Worm (Caenorhabditis elegans) whole organism, L2 larva: Measurements from ENCODE around the gene K10B4.1.
A peak's percentile ranks its signal among the peaks of the same experiment; 100 is the strongest.

Experiments
- C34F6.9 ChIP-seq: fragments of 150-350 bp; optimal IDR thresholded peaks from 2 replicates; lab custom pipeline; 2014; ENCODE audit warnings: missing biosample characterization, missing genetic modification characterization
- F13H6.1 ChIP-seq: sonication (generic microtip); optimal IDR thresholded peaks from 2 replicates; lab custom pipeline; 2016; ENCODE audit warnings: missing genetic modification characterization, missing compliant biosample characterization
- R02D3.7 ChIP-seq: fragments of 150-350 bp; optimal IDR thresholded peaks from 2 replicates; lab custom pipeline; 2014; ENCODE audit warnings: missing biosample characterization, missing genetic modification characterization
- Y55F3AM.14 ChIP-seq: fragments of 200-800 bp; sonication (Bioruptor generic); optimal IDR thresholded peaks from 2 replicates; lab custom pipeline; 2018; ENCODE audit warnings: mild to moderate bottlenecking, missing genetic modification characterization, missing compliant biosample characterization
- ZK546.5 ChIP-seq: sonication (generic microtip); optimal IDR thresholded peaks from 2 replicates; lab custom pipeline; 2017; ENCODE audit warnings: missing biosample characterization, missing genetic modification characterization
- alr-1 ChIP-seq: fragments of 150-350 bp; optimal IDR thresholded peaks from 2 replicates; lab custom pipeline; 2014; ENCODE audit warnings: missing biosample characterization, missing genetic modification characterization
- aly-2 ChIP-seq: fragments of 150-350 bp; optimal IDR thresholded peaks from 2 replicates; lab custom pipeline; 2014; ENCODE audit warnings: missing biosample characterization, missing genetic modification characterization
- ama-1 ChIP-seq: fragments of 150-350 bp; optimal IDR thresholded peaks from 2 replicates; lab custom pipeline; 2018; ENCODE audit warnings: inconsistent platforms
- blmp-1 ChIP-seq: sonication (generic microtip); optimal IDR thresholded peaks from 2 replicates; lab custom pipeline; 2017; ENCODE audit warnings: missing genetic modification characterization, mild to moderate bottlenecking, missing compliant biosample characterization, antibody characterized with exemption, moderate library complexity; ENCODE audit not compliant: insufficient read depth
- ceh-16 ChIP-seq: fragments of 150-350 bp; optimal IDR thresholded peaks from 2 replicates; lab custom pipeline; 2014; ENCODE audit warnings: missing biosample characterization, missing genetic modification characterization
- ceh-82 ChIP-seq: fragments of 150-350 bp; optimal IDR thresholded peaks from 2 replicates; lab custom pipeline; 2014; ENCODE audit warnings: missing biosample characterization, missing genetic modification characterization
- crh-2 ChIP-seq: sonication (generic microtip); optimal IDR thresholded peaks from 2 replicates; lab custom pipeline; 2017; ENCODE audit warnings: missing biosample characterization, missing genetic modification characterization
- dmd-4 ChIP-seq: sonication (generic microtip); optimal IDR thresholded peaks from 2 replicates; lab custom pipeline; 2017; ENCODE audit warnings: missing biosample characterization, missing genetic modification characterization
- elt-1 ChIP-seq: fragments of 150-350 bp; optimal IDR thresholded peaks from 2 replicates; lab custom pipeline; 2014; ENCODE audit warnings: missing biosample characterization, missing genetic modification characterization
- elt-3 ChIP-seq: sonication (generic microtip); optimal IDR thresholded peaks from 2 replicates; lab custom pipeline; 2017; ENCODE audit warnings: missing biosample characterization, missing genetic modification characterization
- fos-1 ChIP-seq: fragments of 150-350 bp; optimal IDR thresholded peaks from 2 replicates; lab custom pipeline; 2014; ENCODE audit warnings: missing biosample characterization, missing genetic modification characterization
- gmeb-1 ChIP-seq: fragments of 150-350 bp; optimal IDR thresholded peaks from 2 replicates; lab custom pipeline; 2014; ENCODE audit warnings: missing biosample characterization, missing genetic modification characterization
- lin-11 ChIP-seq: fragments of 150-350 bp; sonication (generic microtip); optimal IDR thresholded peaks from 2 replicates; lab custom pipeline; 2014; ENCODE audit warnings: missing biosample characterization, missing genetic modification characterization, inconsistent platforms, mixed read lengths
- lin-13 ChIP-seq: fragments of 150-350 bp; optimal IDR thresholded peaks from 2 replicates; lab custom pipeline; 2014; ENCODE audit warnings: missing biosample characterization, missing genetic modification reagents, missing genetic modification characterization
- lin-39 ChIP-seq: fragments of 150-350 bp; optimal IDR thresholded peaks from 2 replicates; lab custom pipeline; 2014; ENCODE audit warnings: missing biosample characterization, missing genetic modification reagents, missing genetic modification characterization
- lsy-2 ChIP-seq, 2 experiments: fragments of 150-350 bp in 1 of 2; sonication (generic microtip) in 1 of 2; optimal IDR thresholded peaks; 2 replicates each; lab custom pipeline; 2014 to 2017; ENCODE audit warnings: missing biosample characterization in 2 of 2, missing genetic modification characterization in 2 of 2
- mab-5 ChIP-seq: fragments of 150-350 bp; optimal IDR thresholded peaks from 2 replicates; lab custom pipeline; 2014; ENCODE audit warnings: missing biosample characterization, missing genetic modification characterization
- mbf-1 ChIP-seq: sonication (generic microtip); optimal IDR thresholded peaks from 2 replicates; lab custom pipeline; 2017; ENCODE audit warnings: missing biosample characterization, missing genetic modification characterization
- mdl-1 ChIP-seq, 2 experiments: fragments of 150-350 bp in 1 of 2; sonication (generic microtip) in 1 of 2; optimal IDR thresholded peaks; 2 replicates each; lab custom pipeline; 2017; ENCODE audit warnings: missing biosample characterization in 2 of 2, missing genetic modification characterization in 2 of 2
- nhr-10 ChIP-seq: sonication (generic microtip); optimal IDR thresholded peaks from 2 replicates; lab custom pipeline; 2017; ENCODE audit warnings: missing biosample characterization, missing genetic modification characterization
- nhr-11 ChIP-seq: fragments of 150-350 bp; optimal IDR thresholded peaks from 2 replicates; lab custom pipeline; 2014; ENCODE audit warnings: missing biosample characterization, missing genetic modification characterization
- nhr-129 ChIP-seq: fragments of 150-350 bp; optimal IDR thresholded peaks from 2 replicates; lab custom pipeline; 2014; ENCODE audit warnings: missing biosample characterization, missing genetic modification characterization
- nhr-21 ChIP-seq: fragments of 150-350 bp; optimal IDR thresholded peaks from 2 replicates; lab custom pipeline; 2014; ENCODE audit warnings: missing biosample characterization, missing genetic modification characterization
- nhr-23 ChIP-seq: fragments of 150-350 bp; optimal IDR thresholded peaks from 2 replicates; lab custom pipeline; 2014; ENCODE audit warnings: missing biosample characterization, missing genetic modification reagents, missing genetic modification characterization
- nhr-237 ChIP-seq: fragments of 150-350 bp; optimal IDR thresholded peaks from 2 replicates; lab custom pipeline; 2014; ENCODE audit warnings: missing biosample characterization, missing genetic modification characterization
- nhr-25 ChIP-seq: fragments of 150-350 bp; sonication (generic microtip); optimal IDR thresholded peaks from 3 replicates; lab custom pipeline; 2014; ENCODE audit warnings: missing biosample characterization, missing genetic modification characterization
- nhr-6 ChIP-seq: fragments of 150-350 bp; optimal IDR thresholded peaks from 2 replicates; lab custom pipeline; 2014; ENCODE audit warnings: missing biosample characterization, missing genetic modification characterization
- nhr-77 ChIP-seq: fragments of 150-350 bp; optimal IDR thresholded peaks from 2 replicates; lab custom pipeline; 2014; ENCODE audit warnings: missing biosample characterization, missing genetic modification characterization
- peb-1 ChIP-seq: fragments of 150-350 bp; optimal IDR thresholded peaks from 2 replicates; lab custom pipeline; 2014; ENCODE audit warnings: missing biosample characterization, missing genetic modification characterization
- sem-4 ChIP-seq: fragments of 150-350 bp; optimal IDR thresholded peaks from 2 replicates; lab custom pipeline; 2014; ENCODE audit warnings: missing biosample characterization, missing genetic modification reagents, missing genetic modification characterization
- skn-1 ChIP-seq: sonication (generic microtip); optimal IDR thresholded peaks from 2 replicates; lab custom pipeline; 2017; ENCODE audit warnings: missing biosample characterization, missing genetic modification characterization
- sma-9 ChIP-seq, 2 experiments: fragments of 150-350 bp in 1 of 2; sonication (generic microtip) in 1 of 2; optimal IDR thresholded peaks; 2 replicates each; lab custom pipeline; 2014 to 2016; ENCODE audit warnings: missing genetic modification characterization in 2 of 2, mild to moderate bottlenecking in 1 of 2, missing biosample characterization in 1 of 2, missing compliant biosample characterization in 1 of 2, missing genetic modification reagents in 1 of 2, moderate library complexity in 1 of 2
- snpc-4 ChIP-seq: fragments of 150-350 bp; optimal IDR thresholded peaks from 2 replicates; lab custom pipeline; 2014; ENCODE audit warnings: missing biosample characterization, missing genetic modification characterization
- unc-39 ChIP-seq: fragments of 150-350 bp; optimal IDR thresholded peaks from 2 replicates; lab custom pipeline; 2014; ENCODE audit warnings: missing biosample characterization, missing genetic modification characterization
- unc-55 ChIP-seq: fragments of 150-350 bp; sonication (generic microtip); optimal IDR thresholded peaks from 3 replicates; lab custom pipeline; 2014; ENCODE audit warnings: missing biosample characterization, missing genetic modification reagents, missing genetic modification characterization
- unc-62 ChIP-seq: fragments of 150-350 bp; optimal IDR thresholded peaks from 2 replicates; lab custom pipeline; 2014; ENCODE audit warnings: missing biosample characterization, missing genetic modification reagents, missing genetic modification characterization
- zag-1 ChIP-seq: fragments of 150-350 bp; optimal IDR thresholded peaks from 2 replicates; lab custom pipeline; 2014; ENCODE audit warnings: missing biosample characterization, missing genetic modification characterization
- ztf-1 ChIP-seq: fragments of 200-800 bp; sonication (Bioruptor generic); conservative IDR thresholded peaks from 2 replicates; pipeline ENCODE4 v1.3.6; 2022; ENCODE audit warnings: missing genetic modification characterization, missing compliant biosample characterization
- ztf-11 ChIP-seq: sonication (generic microtip); optimal IDR thresholded peaks from 2 replicates; lab custom pipeline; 2017; ENCODE audit warnings: missing biosample characterization, missing genetic modification characterization
- ztf-4 ChIP-seq: fragments of 150-350 bp; optimal IDR thresholded peaks from 2 replicates; lab custom pipeline; 2014; ENCODE audit warnings: missing biosample characterization, missing genetic modification characterization

K10B4.1 gene

ce11 chrII:146933-147332 lies 11.7 kb downstream of the K10B4.1 start, which contains the start of gene T25D3.4:
Gene T25D3.4, plus strand, starts transcription at chrII:147233.
- TF ChIP-seq unc-55 (GFP tag; lab: Kevin White, UChicago) (peak; percentile 14), sma-9 (GFP tag; optimal IDR thresholded peaks at IDR 0.05; lab: Kevin White, UChicago) (no peak), sma-9 (tag; optimal IDR thresholded peaks at IDR 0.05; lab: Kevin White, UChicago) (no peak)
- TF ChIP-seq, all 48 proteins: peak for 1

DNA sequence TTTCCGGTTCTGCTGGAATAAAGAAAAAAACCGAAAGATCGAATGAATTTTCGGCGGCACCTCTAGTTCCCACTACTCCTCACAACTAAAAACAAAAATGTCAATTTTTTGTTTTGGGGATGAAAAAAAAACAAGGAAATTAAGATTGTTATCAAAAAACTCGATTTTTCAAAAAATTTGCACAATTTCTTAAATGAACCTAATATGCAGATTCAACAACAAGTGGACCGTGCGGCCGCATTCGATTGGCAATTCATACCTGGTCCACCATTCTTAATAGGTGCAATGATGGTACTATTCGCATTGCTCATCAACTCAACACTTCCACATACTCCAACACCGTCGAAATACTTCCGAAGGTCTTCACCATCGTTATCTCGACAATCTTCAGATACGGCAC lies 16.2 kb downstream of the K10B4.1 start:
- TF ChIP-seq fos-1 (no peak), lsy-2 (tag; optimal IDR thresholded peaks at IDR 0.05; lab: Kevin White, UChicago) (no peak), ztf-11 (no peak), elt-3 (tag; lab: Kevin White, UChicago) (no peak), sem-4 (tag; lab: Kevin White, UChicago) (no peak), nhr-237 (no peak), blmp-1 (tag; lab: Kevin White, UChicago) (no peak), alr-1 (tag; lab: Kevin White, UChicago) (no peak), elt-1 (tag; lab: Kevin White, UChicago) (no peak), skn-1 (no peak), unc-62 (GFP tag; lab: Kevin White, UChicago) (no peak)

ce11 chrII:152283-152682 lies 17.0 kb downstream of the K10B4.1 start, which contains the start of gene T25D3.3:
Gene T25D3.3, plus strand, starts transcription at chrII:152583.
- TF ChIP-seq dmd-4 (no peak), aly-2 (tag; lab: Kevin White, UChicago) (no peak), crh-2 (tag; lab: Kevin White, UChicago) (no peak), lin-39 (tag; lab: Kevin White, UChicago) (no peak), nhr-6 (tag; lab: Kevin White, UChicago) (no peak), nhr-10 (tag; lab: Kevin White, UChicago) (no peak), ama-1 (lab: Kevin White, UChicago) (no peak), sem-4 (tag; lab: Kevin White, UChicago) (no peak)

ce11 chrII:155904-156303 lies 20.6 kb downstream of the K10B4.1 start, which contains the start of gene mrpl-28:
Gene mrpl-28, minus strand, starts transcription at chrII:156009.
- TF ChIP-seq nhr-237 = peak; percentile 52
- TF ChIP-seq ztf-4 (tag; lab: Kevin White, UChicago) = peak; percentile 86
- peak; percentile 76 for TF ChIP-seq blmp-1 (tag; lab: Kevin White, UChicago)
- TF ChIP-seq nhr-6 (tag; lab: Kevin White, UChicago) = peak; percentile 90
- peak; percentile 29 for TF ChIP-seq nhr-77
- no peak for TF ChIP-seq peb-1 (tag; lab: Kevin White, UChicago)
- peak; percentile 95 for TF ChIP-seq sma-9 (GFP tag; optimal IDR thresholded peaks at IDR 0.05; lab: Kevin White, UChicago)
- no peak for TF ChIP-seq sma-9 (tag; optimal IDR thresholded peaks at IDR 0.05; lab: Kevin White, UChicago)
- peak; percentile 86 for TF ChIP-seq sem-4 (tag; lab: Kevin White, UChicago)
- TF ChIP-seq nhr-25 (tag; lab: Kevin White, UChicago) = peak; percentile 90
- no peak for TF ChIP-seq alr-1 (tag; lab: Kevin White, UChicago)
- no peak for TF ChIP-seq lin-39 (tag; lab: Kevin White, UChicago)
- peak; percentile 85 for TF ChIP-seq nhr-129
- peak; percentile 79 for TF ChIP-seq ceh-82 (tag; lab: Kevin White, UChicago)
- no peak for TF ChIP-seq ceh-16 (tag; lab: Kevin White, UChicago)
- peak; percentile 64 for TF ChIP-seq unc-62 (GFP tag; lab: Kevin White, UChicago)
- peak; percentile 57 for TF ChIP-seq ama-1 (lab: Kevin White, UChicago)
- TF ChIP-seq mbf-1 = no peak
- TF ChIP-seq Y55F3AM.14 (GFP tag; lab: Kevin White, UChicago) = peak; percentile 60
- TF ChIP-seq mdl-1 (tag; optimal IDR thresholded peaks at IDR 0.05; lab: Kevin White, UChicago) = peak in 1 of 2 experiments; percentile 26
- TF ChIP-seq ztf-1 (GFP tag; lab: Robert Waterston, UW) = no peak
- TF ChIP-seq fos-1 = peak; percentile 78
- TF ChIP-seq skn-1 = no peak
- TF ChIP-seq nhr-21 (tag; lab: Kevin White, UChicago) = peak; percentile 91
- TF ChIP-seq zag-1 = peak; percentile 64
- TF ChIP-seq mab-5 (tag; lab: Kevin White, UChicago) = peak; percentile 95
- peak; percentile 93 for TF ChIP-seq F13H6.1 (tag; lab: Kevin White, UChicago)
- TF ChIP-seq crh-2 (tag; lab: Kevin White, UChicago) = peak; percentile 95
- no peak for TF ChIP-seq dmd-4
- TF ChIP-seq C34F6.9 (tag; lab: Kevin White, UChicago) = peak; percentile 95
- TF ChIP-seq snpc-4 (tag; lab: Kevin White, UChicago) = peak; percentile 81
- peak; percentile 73 for TF ChIP-seq R02D3.7 (tag; lab: Kevin White, UChicago)
- no peak for TF ChIP-seq unc-39 (tag; lab: Kevin White, UChicago)
- TF ChIP-seq gmeb-1 (tag; lab: Kevin White, UChicago) = peak; percentile 97
- peak; percentile 55 for TF ChIP-seq ZK546.5 (tag; lab: Kevin White, UChicago)
- TF ChIP-seq ztf-11 = no peak
- no peak for TF ChIP-seq nhr-23 (tag; lab: Kevin White, UChicago)
- peak; percentile 95 for TF ChIP-seq lin-13 (GFP tag; lab: Kevin White, UChicago)
- TF ChIP-seq elt-3 (tag; lab: Kevin White, UChicago) = no peak
- peak; percentile 66 for TF ChIP-seq nhr-10 (tag; lab: Kevin White, UChicago)
- peak; percentile 98 for TF ChIP-seq unc-55 (GFP tag; lab: Kevin White, UChicago)
- TF ChIP-seq nhr-11 = no peak
- TF ChIP-seq lin-11 (tag; lab: Kevin White, UChicago) = peak; percentile 96
- TF ChIP-seq aly-2 (tag; lab: Kevin White, UChicago) = no peak
